Worm (Caenorhabditis elegans) whole organism, L4/young adult: ENCODE results near the gene fbxb-51.

Experiments used
- W03F9.2 ChIP-seq: fragments of 150-350 bp; optimal IDR thresholded peaks from 2 replicates; lab custom pipeline; 2014; ENCODE audit warnings: missing biosample characterization, missing genetic modification characterization
- dao-5 ChIP-seq: sonication (generic microtip); optimal IDR thresholded peaks from 2 replicates; lab custom pipeline; 2016; ENCODE audit warnings: missing genotype, missing genetic modification characterization, moderate library complexity, missing compliant biosample characterization

- no peak for TF ChIP-seq W03F9.2 (tag; lab: Kevin White, UChicago)
- no peak for TF ChIP-seq dao-5 (tag; lab: Kevin White, UChicago)
These were observed 14.6 kb upstream of the fbxb-51 start, which contains the start of gene fbxb-43 for ce11 chrII:1535931-1536330.
